Worm (Caenorhabditis elegans): ENCODE measurements around the gene lgc-18.

DNA sequence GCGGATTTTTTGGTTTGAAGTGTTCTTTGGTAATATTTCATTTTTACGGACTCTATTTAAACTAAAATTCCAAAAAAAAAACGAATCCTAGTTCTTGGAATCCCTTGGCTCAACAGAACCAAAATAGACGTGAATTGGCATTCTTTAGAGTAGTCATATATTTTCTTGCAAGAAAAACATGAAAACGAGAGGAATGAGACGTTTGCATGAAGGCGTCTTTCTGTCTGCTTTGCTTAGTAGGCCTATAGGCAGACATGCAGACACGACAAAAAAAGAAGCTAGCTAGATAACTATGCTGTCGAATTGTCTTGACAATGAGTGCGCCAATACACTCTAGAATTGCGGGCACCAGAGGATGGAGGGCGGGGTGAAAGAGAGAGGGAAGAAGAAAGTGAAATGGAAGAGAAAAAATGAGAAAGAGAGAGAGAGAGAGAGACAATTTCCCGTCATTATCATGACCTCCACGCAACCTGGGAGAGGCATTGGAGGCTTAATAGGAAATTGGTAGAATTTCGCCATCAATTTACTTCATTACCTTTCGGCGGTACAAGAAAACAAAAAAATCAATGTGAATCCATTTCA, 44.7 kb upstream of the lgc-18 start:
- no peak for TF ChIP-seq lin-35 (GFP tag; optimal IDR thresholded peaks at IDR 0.05)
- TF ChIP-seq rec-8 (tag; optimal IDR thresholded peaks at IDR 0.05), result no peak
- no peak for TF ChIP-seq F55B11.4 (tag; optimal IDR thresholded peaks at IDR 0.05; ENCODE audit: borderline replicate concordance, insufficient read depth)
- no peak for TF ChIP-seq snpc-4 (GFP tag; optimal IDR thresholded peaks at IDR 0.05)
- no peak for TF ChIP-seq snpc-4 (tag; optimal IDR thresholded peaks at IDR 0.05)
- no peak for TF ChIP-seq ztf-25 (GFP tag; IDR thresholded peaks at IDR 0.05)
- TF ChIP-seq aptf-3 (GFP tag; IDR thresholded peaks at IDR 0.05), result no peak
- TF ChIP-seq snpc-1.1 (tag; optimal IDR thresholded peaks at IDR 0.05; ENCODE audit: insufficient read depth), result no peak
- TF ChIP-seq ekl-4 (GFP tag; IDR thresholded peaks at IDR 0.05), result no peak
- no peak for TF ChIP-seq athp-1 (tag; optimal IDR thresholded peaks at IDR 0.05)
